Worm (Caenorhabditis elegans): ENCODE measurements around the gene C05D11.8.
A peak's percentile ranks its signal among the peaks of the same experiment; 100 is the strongest.

Gene C05D11.8

DNA sequence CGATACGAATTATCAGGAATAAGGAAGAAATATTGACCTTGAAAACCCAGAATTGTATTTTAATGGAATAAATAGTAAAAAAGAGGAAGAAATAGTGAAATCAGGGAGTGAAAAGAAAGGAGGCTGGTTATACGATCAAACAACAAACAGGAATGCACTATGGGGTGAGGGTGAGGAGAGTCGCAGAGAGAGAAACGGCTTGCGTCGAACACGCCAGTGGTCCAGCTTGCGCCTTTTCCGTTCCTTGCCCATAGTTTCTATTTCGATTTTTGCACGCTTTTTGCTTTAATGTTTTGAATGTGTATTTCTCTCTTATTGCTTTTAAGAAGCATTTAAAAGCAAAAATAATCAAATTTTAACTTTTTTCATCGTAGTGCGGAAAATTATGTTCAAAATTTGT is 26.6 kb upstream of the C05D11.8 start (continued):
- TF ChIP-seq snpc-4 (GFP tag; optimal IDR thresholded peaks at IDR 0.05) = peak; percentile 48
- peak; percentile 14 to 62 (median 31) for TF ChIP-seq snpc-4 (tag; optimal IDR thresholded peaks at IDR 0.05)

- TF ChIP-seq pha-4 (tag; optimal IDR thresholded peaks at IDR 0.05) = no peak
- TF ChIP-seq mcd-1 (GFP tag; IDR thresholded peaks at IDR 0.05) = peak; percentile 33; the same call in 1 of the 2 replicates
- 0 out of 2 replicates have a peak, but pooled peaks have one; percentile 34 for TF ChIP-seq madf-6 (GFP tag; IDR thresholded peaks at IDR 0.05)
- peak; percentile 22 for TF ChIP-seq lin-54 (GFP tag; optimal IDR thresholded peaks at IDR 0.05)
- TF ChIP-seq ccch-3 (GFP tag; optimal IDR thresholded peaks at IDR 0.05) = no peak
These were observed 25.6 kb upstream of the C05D11.8 start for ce11 chrIII:6452683-6453082.

ce11 chrIII:6452278-6452677 is 25.2 kb upstream of the C05D11.8 start, which contains the start of gene set-1:
set-1 (minus strand) TSS chrIII:6452378.
- TF ChIP-seq madf-3 (GFP tag; IDR thresholded peaks at IDR 0.05) = no peak
- TF ChIP-seq F49E8.2 (tag; optimal IDR thresholded peaks at IDR 0.05; ENCODE audit: insufficient read depth) = no peak
- no peak for TF ChIP-seq bed-2 (GFP tag; IDR thresholded peaks at IDR 0.05)
- no peak for TF ChIP-seq chd-7 (tag; optimal IDR thresholded peaks at IDR 0.05)
- TF ChIP-seq F22D6.2 (tag; optimal IDR thresholded peaks at IDR 0.05) = no peak
- no peak for TF ChIP-seq let-526 (GFP tag; IDR thresholded peaks at IDR 0.05)
- TF ChIP-seq egl-18 (GFP tag; IDR thresholded peaks at IDR 0.05) = no peak

DNA sequence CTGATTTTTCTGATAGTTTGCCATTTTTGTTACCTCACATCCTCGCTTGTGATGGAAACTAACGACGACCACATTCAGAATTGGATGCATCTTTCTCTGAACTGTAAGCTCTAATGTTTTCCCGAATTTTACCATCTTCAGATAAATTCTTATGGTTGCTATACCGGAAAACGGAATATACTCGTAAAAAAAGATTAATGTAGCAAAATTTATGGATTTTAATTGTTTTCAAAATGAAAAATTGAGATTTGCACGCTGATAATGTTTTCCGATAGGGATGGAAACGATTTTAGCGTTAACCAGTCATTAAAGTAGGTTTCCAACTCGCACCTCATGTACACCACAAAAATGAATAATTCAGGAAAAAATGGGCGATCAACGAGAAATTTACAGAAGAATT is 23.5 kb upstream of the C05D11.8 start, which contains the start of gene T26A5.6:
TSS of gene T26A5.6 (minus strand) at position 101 of the 400 bp plus-strand sequence.
- TF ChIP-seq ama-1 (optimal IDR thresholded peaks at IDR 0.05) = no peak
- no peak for TF ChIP-seq ama-1 (GFP tag; optimal IDR thresholded peaks at IDR 0.05)
- no peak for TF ChIP-seq K12H6.12 (tag; optimal IDR thresholded peaks at IDR 0.05)
- no peak for TF ChIP-seq bed-2 (GFP tag; IDR thresholded peaks at IDR 0.05)
- no peak for TF ChIP-seq mel-28 (tag; optimal IDR thresholded peaks at IDR 0.05; ENCODE audit: borderline replicate concordance)
- no peak for TF ChIP-seq fkh-3 (tag; optimal IDR thresholded peaks at IDR 0.05)
- TF ChIP-seq K11D2.4 (GFP tag; IDR thresholded peaks at IDR 0.05) = no peak
- no peak for TF ChIP-seq nhr-179 (tag; optimal IDR thresholded peaks at IDR 0.05)
- TF ChIP-seq nfya-1 (tag; optimal IDR thresholded peaks at IDR 0.05; ENCODE audit: borderline replicate concordance, insufficient read depth) = no peak
- TF ChIP-seq ceh-40 (GFP tag; IDR thresholded peaks at IDR 0.05) = no peak
- TF ChIP-seq ccch-3 (GFP tag; optimal IDR thresholded peaks at IDR 0.05) = no peak
- no peak for TF ChIP-seq lsy-27 (tag; optimal IDR thresholded peaks at IDR 0.05; ENCODE audit: borderline replicate concordance, insufficient read depth)
- no peak for TF ChIP-seq B0261.1 (tag; optimal IDR thresholded peaks at IDR 0.05)
- no peak for TF ChIP-seq tbp1 (GFP tag; optimal IDR thresholded peaks at IDR 0.05)
- no peak for TF ChIP-seq ets-4 (GFP tag; optimal IDR thresholded peaks at IDR 0.05)
- no peak for TF ChIP-seq repo-1 (tag; optimal IDR thresholded peaks at IDR 0.05)
- no peak for TF ChIP-seq nfyb-1 (GFP tag; IDR thresholded peaks at IDR 0.05)
- no peak for TF ChIP-seq C06A6.2 (GFP tag; conservative IDR thresholded peaks at IDR 0.05)
- TF ChIP-seq nhr-90 (tag; optimal IDR thresholded peaks at IDR 0.05) = no peak

ce11 chrIII:6449854-6450253 is 22.7 kb upstream of the C05D11.8 start:
- TF ChIP-seq ztf-28 (GFP tag; IDR thresholded peaks at IDR 0.05) (no peak), attf-6 (GFP tag; IDR thresholded peaks at IDR 0.05) (0 out of 2 replicates have a peak, but pooled peaks have one; percentile 30), repo-1 (tag; optimal IDR thresholded peaks at IDR 0.05) (peak; percentile 46), dpl-1 (GFP tag; optimal IDR thresholded peaks at IDR 0.05) (no peak), mel-28 (tag; optimal IDR thresholded peaks at IDR 0.05; ENCODE audit: borderline replicate concordance) (no peak), ccch-3 (GFP tag; optimal IDR thresholded peaks at IDR 0.05) (no peak), F52B5.7 (tag; optimal IDR thresholded peaks at IDR 0.05) (no peak)
